Worm (Caenorhabditis elegans): ENCODE results near the gene acl-12.

- TF ChIP-seq ama-1 (optimal IDR thresholded peaks at IDR 0.05) (no peak), F13C5.2 (tag; optimal IDR thresholded peaks at IDR 0.05) (no peak), tra-4 (tag; optimal IDR thresholded peaks at IDR 0.05) (no peak), sea-1 (GFP tag; conservative IDR thresholded peaks at IDR 0.05) (no peak), flt-1 (GFP tag; IDR thresholded peaks at IDR 0.05) (no peak), scrt-1 (GFP tag; IDR thresholded peaks at IDR 0.05) (no peak), ceh-36 (tag; optimal IDR thresholded peaks at IDR 0.05) (no peak), pes-1 (GFP tag; IDR thresholded peaks at IDR 0.05) (no peak), aly-1 (tag; optimal IDR thresholded peaks at IDR 0.05) (no peak), tbx-11 (GFP tag; IDR thresholded peaks at IDR 0.05) (no peak), B0310.2 (tag; optimal IDR thresholded peaks at IDR 0.05) (no peak)
These were observed 24.3 kb upstream of the acl-12 start for ce11 chrX:7466682-7467081.
